Fruit fly (Drosophila melanogaster) whole organism, embryonic: ENCODE data around the gene cher.

Experiments used
- Antp ChIP-seq: fragments of 200-800 bp; sonication (Bioruptor generic); optimal IDR thresholded peaks from 3 replicates; lab custom pipeline; 2016; ENCODE audit warnings: missing biosample characterization, missing genetic modification characterization
- B-H1 ChIP-seq: fragments of 200-800 bp; sonication (Bioruptor generic); IDR thresholded peaks from 3 replicates; pipeline ENCODE4 v1.3.6; 2022; ENCODE audit warnings: missing biosample characterization, missing genetic modification characterization
- B-H2 ChIP-seq: fragments of 200-800 bp; sonication (Bioruptor generic); optimal IDR thresholded peaks from 2 replicates; lab custom pipeline; 2018; ENCODE audit warnings: missing biosample characterization, mild to moderate bottlenecking, missing genetic modification characterization
- Bdp1 ChIP-seq: fragments of 200-800 bp; sonication (Bioruptor generic); optimal IDR thresholded peaks from 3 replicates; lab custom pipeline; 2016; ENCODE audit warnings: missing biosample characterization, missing genetic modification characterization
- C15 ChIP-seq: fragments of 200-800 bp; sonication (Bioruptor generic); IDR thresholded peaks from 3 replicates; pipeline ENCODE4 v1.3.6; 2022; ENCODE audit warnings: missing biosample characterization, missing genetic modification characterization
- CG10209 ChIP-seq: fragments of 200-800 bp; sonication (Bioruptor generic); optimal IDR thresholded peaks from 3 replicates; lab custom pipeline; 2017; ENCODE audit warnings: missing biosample characterization, mild to moderate bottlenecking, missing genetic modification characterization, missing genetic modification reagents
- CG10321 ChIP-seq: fragments of 200-800 bp; sonication (Bioruptor generic); IDR thresholded peaks from 2 replicates; pipeline ENCODE4 v1.3.6; 2022; ENCODE audit warnings: missing biosample characterization, missing genetic modification characterization
- CG10959 ChIP-seq: fragments of 200-800 bp; sonication (Bioruptor generic); IDR thresholded peaks from 2 replicates; pipeline ENCODE4 v1.3.6; 2022; ENCODE audit warnings: missing biosample characterization, missing genetic modification characterization
- CG11723 ChIP-seq: fragments of 200-800 bp; sonication (Bioruptor generic); optimal IDR thresholded peaks from 2 replicates; lab custom pipeline; 2017; ENCODE audit warnings: missing biosample characterization, mild to moderate bottlenecking, missing genetic modification characterization
- CG1233 ChIP-seq: fragments of 200-800 bp; sonication (Bioruptor generic); optimal IDR thresholded peaks from 4 replicates; lab custom pipeline; 2018; ENCODE audit warnings: missing biosample characterization, mild to moderate bottlenecking, missing genetic modification characterization
- CG1529 ChIP-seq: fragments of 200-800 bp; sonication (Bioruptor generic); optimal IDR thresholded peaks from 3 replicates; lab custom pipeline; 2018; ENCODE audit warnings: missing biosample characterization, missing genetic modification characterization
- CG15601 ChIP-seq: fragments of 200-800 bp; sonication (Bioruptor generic); optimal IDR thresholded peaks from 3 replicates; lab custom pipeline; 2019; ENCODE audit warnings: missing biosample characterization, mild to moderate bottlenecking, missing genetic modification characterization, moderate library complexity
- CG16779 ChIP-seq: fragments of 200-800 bp; sonication (Bioruptor generic); IDR thresholded peaks from 2 replicates; pipeline ENCODE4 v1.3.6; 2022; ENCODE audit warnings: missing biosample characterization, missing genetic modification characterization
- CG16815 ChIP-seq: fragments of 200-800 bp; sonication (Bioruptor generic); optimal IDR thresholded peaks from 3 replicates; lab custom pipeline; 2017; ENCODE audit warnings: missing biosample characterization, mild to moderate bottlenecking, missing genetic modification characterization
- CG17829 ChIP-seq: fragments of 200-800 bp; optimal IDR thresholded peaks from 2 replicates; lab custom pipeline; 2019; ENCODE audit warnings: missing biosample characterization, mild to moderate bottlenecking, missing genetic modification characterization, moderate library complexity
- CG2889 ChIP-seq: fragments of 200-800 bp; sonication (Bioruptor generic); IDR thresholded peaks from 3 replicates; pipeline ENCODE4 v1.3.6; 2022; ENCODE audit warnings: missing biosample characterization, missing genetic modification characterization
- CG30431 ChIP-seq: fragments of 200-800 bp; sonication (Bioruptor generic); optimal IDR thresholded peaks from 2 replicates; lab custom pipeline; 2017; ENCODE audit warnings: missing biosample characterization, missing genetic modification characterization
- CG4617 ChIP-seq: fragments of 200-800 bp; sonication (Bioruptor generic); optimal IDR thresholded peaks from 3 replicates; lab custom pipeline; 2016; ENCODE audit warnings: missing biosample characterization, missing genetic modification characterization, borderline replicate concordance
- CG8944 ChIP-seq: fragments of 200-800 bp; sonication (Bioruptor generic); optimal IDR thresholded peaks from 3 replicates; lab custom pipeline; 2016; ENCODE audit warnings: missing biosample characterization, missing genetic modification characterization
- CG9215 ChIP-seq: fragments of 200-800 bp; sonication (Bioruptor generic); IDR thresholded peaks from 2 replicates; pipeline ENCODE4 v1.3.6; 2022; ENCODE audit warnings: missing biosample characterization, missing genetic modification characterization
- CG9876 ChIP-seq: fragments of 200-800 bp; sonication (Bioruptor generic); optimal IDR thresholded peaks from 2 replicates; lab custom pipeline; 2016; ENCODE audit warnings: missing biosample characterization, missing genetic modification characterization
- Dbx ChIP-seq: fragments of 200-800 bp; sonication (Bioruptor generic); IDR thresholded peaks from 3 replicates; pipeline ENCODE4 v1.3.6; 2022; ENCODE audit warnings: missing biosample characterization, missing genetic modification characterization
- Dip2 ChIP-seq: fragments of 200-800 bp; sonication (Bioruptor generic); IDR thresholded peaks from 2 replicates; pipeline ENCODE4 v1.3.6; 2022; ENCODE audit warnings: missing biosample characterization, missing genetic modification characterization
- Dip3 ChIP-seq: fragments of 200-800 bp; sonication (Bioruptor generic); optimal IDR thresholded peaks from 3 replicates; lab custom pipeline; 2016; ENCODE audit warnings: missing biosample characterization, missing genetic modification characterization
- Eip74EF ChIP-seq, 2 experiments: fragments of 200-800 bp in 1 of 2; fragments of >200 bp in 1 of 2; sonication (Bioruptor generic) in 1 of 2; optimal IDR thresholded peaks; 2 replicates each; lab custom pipeline; 2017 to 2019; ENCODE audit warnings: missing biosample characterization in 2 of 2, missing genetic modification characterization in 2 of 2, mild to moderate bottlenecking in 1 of 2, moderate library complexity in 1 of 2
- Fer1 ChIP-seq: fragments of 200-800 bp; sonication (Bioruptor generic); optimal IDR thresholded peaks from 2 replicates; lab custom pipeline; 2017; ENCODE audit warnings: missing biosample characterization, mild to moderate bottlenecking, missing genetic modification characterization
- H15 ChIP-seq: fragments of 200-800 bp; sonication (Bioruptor generic); IDR thresholded peaks from 3 replicates; pipeline ENCODE4 v1.3.6; 2022; ENCODE audit warnings: missing biosample characterization, missing genetic modification characterization
- Hsf ChIP-seq: fragments of 200-800 bp; sonication (Bioruptor generic); optimal IDR thresholded peaks from 3 replicates; lab custom pipeline; 2016; ENCODE audit warnings: missing biosample characterization, missing genetic modification characterization
- Meics ChIP-seq: fragments of 200-800 bp; sonication (Bioruptor generic); optimal IDR thresholded peaks from 2 replicates; lab custom pipeline; 2017; ENCODE audit warnings: missing biosample characterization, mild to moderate bottlenecking, missing genetic modification characterization
- Poxn ChIP-seq: fragments of 200-800 bp; sonication (Bioruptor generic); IDR thresholded peaks from 2 replicates; pipeline ENCODE4 v1.3.6; 2022; ENCODE audit warnings: missing biosample characterization, missing genetic modification characterization
- Scr ChIP-seq: fragments of 200-800 bp; sonication (Bioruptor generic); IDR thresholded peaks from 2 replicates; pipeline ENCODE4 v1.3.6; 2022; ENCODE audit warnings: missing biosample characterization, missing genetic modification characterization; ENCODE audit not compliant: partially characterized antibody
- Vsx1 ChIP-seq: fragments of 200-800 bp; sonication (Bioruptor generic); optimal IDR thresholded peaks from 2 replicates; lab custom pipeline; 2017; ENCODE audit warnings: missing biosample characterization, mild to moderate bottlenecking, missing genetic modification characterization, missing genetic modification reagents
- chn ChIP-seq: fragments of 200-800 bp; sonication (Bioruptor generic); optimal IDR thresholded peaks from 2 replicates; lab custom pipeline; 2016; ENCODE audit warnings: missing biosample characterization, missing genetic modification characterization
- fd3F ChIP-seq: fragments of 200-800 bp; sonication (Bioruptor generic); optimal IDR thresholded peaks from 2 replicates; lab custom pipeline; 2018; ENCODE audit warnings: missing biosample characterization, mild to moderate bottlenecking, missing genetic modification characterization, moderate library complexity
- hbn ChIP-seq: fragments of 200-800 bp; sonication (Bioruptor generic); IDR thresholded peaks from 2 replicates; pipeline ENCODE4 v1.3.6; 2022; ENCODE audit warnings: missing biosample characterization, missing genetic modification characterization; ENCODE audit not compliant: partially characterized antibody
- hkb ChIP-seq, 2 experiments: fragments of 200-800 bp in 1 of 2; fragments of >200 bp in 1 of 2; sonication (Bioruptor generic) in 1 of 2; IDR thresholded peaks in 1 of 2; optimal IDR thresholded peaks in 1 of 2; 2 replicates each; pipeline versions ENCODE4 v1.3.6 to Lab custom; 2017 to 2022; ENCODE audit warnings: missing biosample characterization in 1 of 2, missing genetic modification characterization in 1 of 2
- jigr1 ChIP-seq: fragments of 200-800 bp; sonication (Bioruptor generic); IDR thresholded peaks from 3 replicates; pipeline ENCODE4 v1.3.6; 2022; ENCODE audit warnings: missing biosample characterization, missing genetic modification characterization
- nerfin-2 ChIP-seq: fragments of 200-800 bp; sonication (Bioruptor generic); IDR thresholded peaks from 2 replicates; pipeline ENCODE4 v1.3.6; 2022; ENCODE audit warnings: missing biosample characterization, missing genetic modification characterization; ENCODE audit not compliant: partially characterized antibody
- onecut ChIP-seq: fragments of 200-800 bp; sonication (Bioruptor generic); IDR thresholded peaks from 2 replicates; pipeline ENCODE4 v1.3.6; 2022; ENCODE audit warnings: missing biosample characterization, missing genetic modification characterization
- pho ChIP-seq: fragments of 200-800 bp; sonication (Bioruptor generic); optimal IDR thresholded peaks from 2 replicates; lab custom pipeline; 2016; ENCODE audit warnings: missing biosample characterization, missing genetic modification characterization
- pnt ChIP-seq: fragments of 200-800 bp; sonication (Bioruptor generic); optimal IDR thresholded peaks from 3 replicates; lab custom pipeline; 2016; ENCODE audit warnings: missing biosample characterization, missing genetic modification characterization
- pzg ChIP-seq: fragments of 200-800 bp; sonication (Bioruptor generic); optimal IDR thresholded peaks from 3 replicates; lab custom pipeline; 2018; ENCODE audit warnings: missing biosample characterization, mild to moderate bottlenecking, missing genetic modification characterization, moderate library complexity
- sc ChIP-seq, 3 experiments: fragments of >200 bp in 2 of 3; fragments of 200-800 bp in 1 of 3; sonication (Bioruptor generic) in 1 of 3; optimal IDR thresholded peaks; 2 replicates in 2 of 3; 3 replicates in 1 of 3; lab custom pipeline; 2017; ENCODE audit warnings: mild to moderate bottlenecking in 1 of 3, missing biosample characterization in 1 of 3, missing genetic modification characterization in 1 of 3, missing genetic modification reagents in 1 of 3
- sima ChIP-seq: fragments of 200-800 bp; sonication (Bioruptor generic); optimal IDR thresholded peaks from 2 replicates; lab custom pipeline; 2016; ENCODE audit warnings: missing biosample characterization, missing genetic modification characterization
- stc ChIP-seq: fragments of 200-800 bp; sonication (Bioruptor generic); IDR thresholded peaks from 2 replicates; pipeline ENCODE4 v1.3.6; 2022; ENCODE audit warnings: missing biosample characterization, missing genetic modification characterization
- trh ChIP-seq: fragments of 200-800 bp; sonication (Bioruptor generic); optimal IDR thresholded peaks from 2 replicates; lab custom pipeline; 2016; ENCODE audit warnings: missing biosample characterization, missing genetic modification characterization
- unpg ChIP-seq: fragments of 200-800 bp; sonication (Bioruptor generic); optimal IDR thresholded peaks from 3 replicates; lab custom pipeline; 2018; ENCODE audit warnings: missing biosample characterization, mild to moderate bottlenecking, missing genetic modification characterization, moderate library complexity
- zf30C ChIP-seq: fragments of 200-800 bp; sonication (Bioruptor generic); optimal IDR thresholded peaks from 3 replicates; lab custom pipeline; 2018; ENCODE audit warnings: missing biosample characterization, mild to moderate bottlenecking, missing genetic modification characterization

Gene cher

dm6 chr3R:17080666-17081358 lies 44.4 kb downstream of the cher start (continued):
- TF ChIP-seq trh (GFP tag; lab: Kevin White, UChicago) (peak; percentile 85), Hsf (GFP tag; lab: Kevin White, UChicago) (peak; percentile 95), CG9215 (GFP tag; lab: Robert Waterston, UW) (peak; percentile 85), Meics (GFP tag; lab: Kevin White, UChicago) (peak; percentile 95), CG2889 (GFP tag; lab: Robert Waterston, UW) (peak; percentile 72), B-H1 (GFP tag; lab: Robert Waterston, UW) (peak; percentile 88), Fer1 (peak; percentile 97), Poxn (GFP tag; lab: Robert Waterston, UW) (peak; percentile 56), onecut (GFP tag; lab: Robert Waterston, UW) (peak; percentile 91), Vsx1 (GFP tag; lab: Kevin White, UChicago) (peak; percentile 92), CG8944 (peak; percentile 84), pho (peak; percentile 89), H15 (GFP tag; lab: Robert Waterston, UW) (peak; percentile 89), sima (GFP tag; lab: Kevin White, UChicago) (peak; percentile 82), hbn (no peak), CG9876 (GFP tag; lab: Kevin White, UChicago) (peak; percentile 50), B-H2 (peak; percentile 68), jigr1 (GFP tag; lab: Robert Waterston, UW) (peak; percentile 86; the same call in 2 of the 3 replicates), CG10959 (GFP tag; lab: Robert Waterston, UW) (peak; percentile 77), Dip2 (GFP tag; lab: Robert Waterston, UW) (peak; percentile 41; the same call in 1 of the 2 replicates), Eip74EF (GFP tag; optimal IDR thresholded peaks at IDR 0.05; lab: Kevin White, UChicago) (peak in 1 of 2 experiments; percentile 98), fd3F (GFP tag; lab: Kevin White, UChicago) (peak; percentile 91), zf30C (GFP tag; lab: Kevin White, UChicago) (no peak), CG10321 (GFP tag; lab: Robert Waterston, UW) (peak; percentile 67; the same call in 1 of the 2 replicates), CG10209 (GFP tag; lab: Kevin White, UChicago) (peak; percentile 96), CG4617 (GFP tag; lab: Kevin White, UChicago) (peak; percentile 74), Bdp1 (peak; percentile 86), stc (GFP tag; lab: Robert Waterston, UW) (peak; percentile 94), Antp (GFP tag; lab: Kevin White, UChicago) (peak; percentile 88), Dip3 (peak; percentile 88), CG11723 (GFP tag; lab: Kevin White, UChicago) (peak; percentile 92), C15 (GFP tag; lab: Robert Waterston, UW) (peak; percentile 73; the same call in 2 of the 3 replicates), nerfin-2 (no peak), Dbx (GFP tag; lab: Robert Waterston, UW) (peak; percentile 87), chn (GFP tag; lab: Kevin White, UChicago) (peak; percentile 92), pnt (GFP tag; lab: Kevin White, UChicago) (peak; percentile 87), unpg (GFP tag; lab: Kevin White, UChicago) (peak; percentile 97), CG1233 (peak; percentile 94), CG16779 (peak; percentile 79), Scr (GFP tag; lab: Robert Waterston, UW) (no peak), CG30431 (GFP tag; lab: Kevin White, UChicago) (peak; percentile 91), CG15601 (tag; lab: Kevin White, UChicago) (peak; percentile 94), pzg (no peak), CG17829 (tag; lab: Kevin White, UChicago) (peak; percentile 96), CG1529 (GFP tag; lab: Kevin White, UChicago) (peak; percentile 96), hkb (optimal IDR thresholded peaks at IDR 0.05; lab: Kevin White, UChicago) (no peak), hkb (GFP tag; IDR thresholded peaks at IDR 0.05; lab: Robert Waterston, UW) (peak; percentile 98), CG16815 (peak; percentile 90), sc (optimal IDR thresholded peaks at IDR 0.05; lab: Kevin White, UChicago) (no peak), sc (GFP tag; optimal IDR thresholded peaks at IDR 0.05; lab: Kevin White, UChicago) (peak; percentile 94)
